Fruit fly (Drosophila melanogaster): Measurements from ENCODE around the gene CG14384.

Gene CG14384

DNA sequence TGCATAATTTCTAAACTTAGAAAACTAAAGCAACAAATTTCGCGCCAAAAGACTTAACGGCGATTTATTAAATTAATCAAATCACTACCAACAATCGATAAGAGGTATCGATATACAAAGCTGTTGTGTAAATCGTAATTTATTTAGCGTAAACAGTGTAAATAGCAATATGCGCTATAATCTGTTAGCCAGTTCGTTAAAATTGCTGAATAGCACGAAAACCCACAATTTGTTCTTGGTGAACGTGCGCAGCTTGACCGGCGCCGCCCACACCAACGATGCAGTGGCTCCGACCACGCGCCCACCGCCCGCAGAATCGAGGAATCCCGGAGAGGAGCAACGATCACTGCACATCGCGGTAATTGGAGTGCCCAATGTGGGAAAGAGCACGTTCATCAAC lies 28.0 kb upstream of the CG14384 start, which contains the start of gene CG7488 (continued):
- TF ChIP-seq CG30403 (GFP tag; optimal IDR thresholded peaks at IDR 0.05) (no peak), Optix (GFP tag; IDR thresholded peaks at IDR 0.05) (no peak), knrl (GFP tag; IDR thresholded peaks at IDR 0.05; ENCODE audit: partially characterized antibody) (peak; percentile 60; the same call in 2 of the 3 replicates), Aef1 (GFP tag; IDR thresholded peaks at IDR 0.05) (no peak), tx (GFP tag; optimal IDR thresholded peaks at IDR 0.05) (no peak), CG11695 (GFP tag; IDR thresholded peaks at IDR 0.05) (no peak), gcm (GFP tag; optimal IDR thresholded peaks at IDR 0.05) (no peak), CG11723 (GFP tag; optimal IDR thresholded peaks at IDR 0.05) (no peak), gem (tag; optimal IDR thresholded peaks at IDR 0.05) (no peak), Abd-B (GFP tag; optimal IDR thresholded peaks at IDR 0.05) (no peak), NFAT (GFP tag; IDR thresholded peaks at IDR 0.05) (no peak), scrt (GFP tag; optimal IDR thresholded peaks at IDR 0.05) (no peak), hbn (GFP tag; IDR thresholded peaks at IDR 0.05; ENCODE audit: partially characterized antibody) (peak; percentile 84), CG43689 (GFP tag; IDR thresholded peaks at IDR 0.05) (no peak), nmo (GFP tag; optimal IDR thresholded peaks at IDR 0.05) (no peak), CG8089 (GFP tag; optimal IDR thresholded peaks at IDR 0.05) (no peak), sug (tag; optimal IDR thresholded peaks at IDR 0.05) (no peak), lola (GFP tag; optimal IDR thresholded peaks at IDR 0.05) (no peak), MESR4 (GFP tag; optimal IDR thresholded peaks at IDR 0.05) (peak; percentile 68), repo (GFP tag; optimal IDR thresholded peaks at IDR 0.05) (no peak), HLH4C (GFP tag; IDR thresholded peaks at IDR 0.05; ENCODE audit: partially characterized antibody) (peak; percentile 89), maf-S (GFP tag; optimal IDR thresholded peaks at IDR 0.05) (no peak), CG17912 (GFP tag; optimal IDR thresholded peaks at IDR 0.05) (no peak), CG6765 (GFP tag; optimal IDR thresholded peaks at IDR 0.05) (no peak), ato (GFP tag; IDR thresholded peaks at IDR 0.05; ENCODE audit: partially characterized antibody) (peak; percentile 61; the same call in 1 of the 2 replicates), sob (GFP tag; IDR thresholded peaks at IDR 0.05) (no peak), Myb (GFP tag; optimal IDR thresholded peaks at IDR 0.05) (peak; percentile 13), CG17186 (GFP tag; optimal IDR thresholded peaks at IDR 0.05) (peak; percentile 50), CG15479 (GFP tag; optimal IDR thresholded peaks at IDR 0.05) (no peak), Dref (GFP tag; IDR thresholded peaks at IDR 0.05) (peak; percentile 80), ham (GFP tag; IDR thresholded peaks at IDR 0.05) (no peak), Nf-YB (GFP tag; optimal IDR thresholded peaks at IDR 0.05) (no peak), CG7271 (tag; optimal IDR thresholded peaks at IDR 0.05) (no peak), CG10274 (GFP tag; optimal IDR thresholded peaks at IDR 0.05) (no peak), Drgx (GFP tag; IDR thresholded peaks at IDR 0.05) (no peak), Oli (tag; optimal IDR thresholded peaks at IDR 0.05) (no peak), CG8359 (GFP tag; optimal IDR thresholded peaks at IDR 0.05; ENCODE audit: borderline replicate concordance) (no peak), sima (GFP tag; optimal IDR thresholded peaks at IDR 0.05) (no peak), CG3847 (GFP tag; IDR thresholded peaks at IDR 0.05) (no peak), Eip74EF (GFP tag; optimal IDR thresholded peaks at IDR 0.05) (no peak), toy (GFP tag; IDR thresholded peaks at IDR 0.05) (no peak), CG9817 (tag; optimal IDR thresholded peaks at IDR 0.05) (no peak), CG12155 (GFP tag; optimal IDR thresholded peaks at IDR 0.05) (no peak), vnd (GFP tag; IDR thresholded peaks at IDR 0.05; ENCODE audit: partially characterized antibody) (peak; percentile 71), CG4854 (GFP tag; optimal IDR thresholded peaks at IDR 0.05) (no peak), CG11247 (GFP tag; IDR thresholded peaks at IDR 0.05) (no peak), caup (GFP tag; optimal IDR thresholded peaks at IDR 0.05; ENCODE audit: severe bottlenecking) (no peak), Xbp1 (GFP tag; optimal IDR thresholded peaks at IDR 0.05) (no peak), run (tag; optimal IDR thresholded peaks at IDR 0.05) (no peak), CG9727 (GFP tag; optimal IDR thresholded peaks at IDR 0.05) (no peak)

Data from whole organism, embryonic.